Worm (Caenorhabditis elegans) whole organism, L1 larva: ENCODE measurements around the gene T03G11.9.

Source experiments
- ama-1 ChIP-seq: fragments of 150-350 bp; optimal IDR thresholded peaks from 2 replicates; lab custom pipeline; 2014
- dpl-1 ChIP-seq, 3 experiments: fragments of 150-350 bp in 2 of 3; sonication (generic microtip) in 1 of 3; optimal IDR thresholded peaks; 2 replicates each; lab custom pipeline; 2014 to 2017; ENCODE audit warnings: missing biosample characterization in 3 of 3, missing genetic modification characterization in 3 of 3, missing genetic modification reagents in 3 of 3
- grh-1 ChIP-seq: fragments of 200-800 bp; sonication (Bioruptor generic); IDR thresholded peaks from 2 replicates; pipeline ENCODE4 v1.3.6; 2022; ENCODE audit warnings: missing genetic modification reagents, missing genetic modification characterization, missing compliant biosample characterization
- lin-35 ChIP-seq, 2 experiments: fragments of 150-350 bp; optimal IDR thresholded peaks; 2 replicates each; lab custom pipeline; 2014; ENCODE audit warnings: missing biosample characterization in 2 of 2, missing genetic modification characterization in 2 of 2, missing genetic modification reagents in 2 of 2
- lin-39 ChIP-seq: fragments of 150-350 bp; optimal IDR thresholded peaks from 2 replicates; lab custom pipeline; 2014; ENCODE audit warnings: missing biosample characterization, missing genetic modification reagents, missing genetic modification characterization
- lir-3 ChIP-seq: sonication (generic microtip); optimal IDR thresholded peaks from 2 replicates; lab custom pipeline; 2016; ENCODE audit warnings: mild to moderate bottlenecking, missing genetic modification characterization, moderate library complexity, missing compliant biosample characterization; ENCODE audit not compliant: poor library complexity
- nhr-28 ChIP-seq: fragments of 150-350 bp; optimal IDR thresholded peaks from 2 replicates; lab custom pipeline; 2014; ENCODE audit warnings: missing biosample characterization, missing genetic modification characterization
- nhr-76 ChIP-seq: sonication (generic microtip); optimal IDR thresholded peaks from 2 replicates; lab custom pipeline; 2017; ENCODE audit warnings: missing biosample characterization, missing genetic modification characterization
- nhr-84 ChIP-seq: sonication (generic microtip); optimal IDR thresholded peaks from 2 replicates; lab custom pipeline; 2017; ENCODE audit warnings: missing biosample characterization, missing genetic modification characterization
- sox-4 ChIP-seq: sonication (generic microtip); optimal IDR thresholded peaks from 2 replicates; lab custom pipeline; 2016; ENCODE audit warnings: missing genetic modification characterization, missing compliant biosample characterization
- sptf-1 ChIP-seq: fragments of 150-350 bp; optimal IDR thresholded peaks from 2 replicates; lab custom pipeline; 2014; ENCODE audit warnings: missing biosample characterization, missing genetic modification characterization
- unc-130 ChIP-seq: fragments of 150-350 bp; optimal IDR thresholded peaks from 2 replicates; lab custom pipeline; 2017; ENCODE audit warnings: missing biosample characterization, missing genetic modification characterization, inconsistent platforms
- unc-62 ChIP-seq: fragments of 150-350 bp; optimal IDR thresholded peaks from 2 replicates; lab custom pipeline; 2014; ENCODE audit warnings: missing biosample characterization, missing genetic modification reagents, missing genetic modification characterization
- ztf-11 ChIP-seq, 2 experiments: sonication (generic microtip); optimal IDR thresholded peaks; 2 replicates each; lab custom pipeline; 2016 to 2017; ENCODE audit warnings: missing genetic modification characterization in 2 of 2, missing biosample characterization in 1 of 2, missing compliant biosample characterization in 1 of 2

DNA sequence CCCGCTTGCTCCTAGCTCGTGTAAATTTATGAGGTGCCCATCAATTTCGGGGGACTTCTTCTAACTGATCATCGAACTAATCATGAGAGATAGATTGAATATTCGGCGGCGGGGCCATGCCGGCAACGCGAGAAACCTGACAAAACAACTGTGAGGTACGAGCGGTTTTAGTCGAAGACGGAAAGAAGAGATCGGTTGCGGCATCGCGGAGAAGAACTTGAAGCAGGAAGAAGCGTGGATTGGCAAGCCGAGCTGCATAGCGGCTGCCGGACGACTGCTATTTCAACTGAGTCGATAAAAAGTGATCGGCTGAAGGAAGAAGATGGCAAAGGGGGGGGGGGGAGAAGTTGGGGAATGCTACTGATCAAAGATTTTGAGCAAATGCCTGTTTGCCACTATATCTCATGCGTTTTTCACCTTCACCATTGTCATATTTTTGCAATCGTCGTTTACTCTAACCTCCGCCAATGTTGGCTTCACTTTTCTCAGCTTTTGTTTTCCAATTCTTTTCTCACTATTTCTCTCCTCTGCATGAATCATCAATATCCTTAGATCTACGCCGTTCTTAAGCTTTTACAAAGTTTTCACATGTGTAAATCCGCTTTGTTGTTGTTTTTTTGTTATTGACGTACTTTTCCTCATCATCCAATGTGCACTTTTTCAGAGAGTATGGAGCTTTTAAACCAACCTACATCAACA lies 11.6 kb downstream of the T03G11.9 start, which contains the start of gene pqn-62:
- no peak for TF ChIP-seq lir-3 (tag; lab: Kevin White, UChicago)
- TF ChIP-seq dpl-1 (GFP tag; optimal IDR thresholded peaks at IDR 0.05; lab: Kevin White, UChicago): no peak
- no peak for TF ChIP-seq grh-1 (GFP tag; lab: Robert Waterston, UW)
- TF ChIP-seq nhr-84 (tag; lab: Kevin White, UChicago): no peak
- TF ChIP-seq lin-39 (tag; lab: Kevin White, UChicago): no peak
- no peak for TF ChIP-seq lin-35 (GFP tag; optimal IDR thresholded peaks at IDR 0.05; lab: Kevin White, UChicago)
- no peak for TF ChIP-seq ztf-11 (tag; optimal IDR thresholded peaks at IDR 0.05; lab: Kevin White, UChicago)
- no peak for TF ChIP-seq nhr-76 (tag; lab: Kevin White, UChicago)
- TF ChIP-seq unc-62: no peak
- TF ChIP-seq nhr-28 (tag; lab: Kevin White, UChicago): no peak
- no peak for TF ChIP-seq ama-1
- TF ChIP-seq sptf-1: no peak
- no peak for TF ChIP-seq unc-130 (tag; lab: Kevin White, UChicago)
- TF ChIP-seq sox-4 (tag; lab: Kevin White, UChicago): no peak
